Worm (Caenorhabditis elegans): Measurements from ENCODE around the gene dot-1.4.

The dot-1.4 gene

ce11 chrX:11931559-11931958 is at the start of gene dot-1.4:
dot-1.4 (minus strand) TSS chrX:11931659.
- no peak for TF ChIP-seq hmg-4 (GFP tag; optimal IDR thresholded peaks at IDR 0.05)
- no peak for TF ChIP-seq tbx-11 (GFP tag; IDR thresholded peaks at IDR 0.05)
- no peak for TF ChIP-seq sea-1 (GFP tag; conservative IDR thresholded peaks at IDR 0.05)
- TF ChIP-seq ama-1 (optimal IDR thresholded peaks at IDR 0.05), result no peak
- no peak for TF ChIP-seq tra-4 (tag; optimal IDR thresholded peaks at IDR 0.05)
- TF ChIP-seq ets-7 (tag; optimal IDR thresholded peaks at IDR 0.05), result no peak
- TF ChIP-seq B0310.2 (tag; optimal IDR thresholded peaks at IDR 0.05), result no peak
- no peak for TF ChIP-seq aly-1 (tag; optimal IDR thresholded peaks at IDR 0.05)
- no peak for TF ChIP-seq ceh-36 (tag; optimal IDR thresholded peaks at IDR 0.05)
- no peak for TF ChIP-seq pes-1 (GFP tag; IDR thresholded peaks at IDR 0.05)
- TF ChIP-seq tbx-37 (GFP tag; conservative IDR thresholded peaks at IDR 0.05), result no peak
- no peak for TF ChIP-seq hnd-1 (tag; optimal IDR thresholded peaks at IDR 0.05)
- TF ChIP-seq ceh-13 (GFP tag; optimal IDR thresholded peaks at IDR 0.05), result no peak
- TF ChIP-seq flt-1 (GFP tag; IDR thresholded peaks at IDR 0.05), result no peak
- TF ChIP-seq hmbx-1 (tag; optimal IDR thresholded peaks at IDR 0.05), result no peak
- TF ChIP-seq scrt-1 (GFP tag; IDR thresholded peaks at IDR 0.05), result no peak
- TF ChIP-seq F13C5.2 (tag; optimal IDR thresholded peaks at IDR 0.05), result no peak

ce11 chrX:11974629-11975085 is 43.2 kb upstream of the dot-1.4 start, which contains the start of gene set-6:
set-6 (minus strand) TSS chrX:11974679.
- TF ChIP-seq B0310.2 (tag; optimal IDR thresholded peaks at IDR 0.05) (no peak), pes-1 (GFP tag; IDR thresholded peaks at IDR 0.05) (no peak), ceh-36 (tag; optimal IDR thresholded peaks at IDR 0.05) (no peak), scrt-1 (GFP tag; IDR thresholded peaks at IDR 0.05) (no peak), tra-4 (tag; optimal IDR thresholded peaks at IDR 0.05) (no peak), ets-7 (tag; optimal IDR thresholded peaks at IDR 0.05) (no peak), flt-1 (GFP tag; IDR thresholded peaks at IDR 0.05) (no peak), aly-1 (tag; optimal IDR thresholded peaks at IDR 0.05) (no peak), hnd-1 (tag; optimal IDR thresholded peaks at IDR 0.05) (no peak), ceh-13 (GFP tag; optimal IDR thresholded peaks at IDR 0.05) (no peak), hmg-4 (GFP tag; optimal IDR thresholded peaks at IDR 0.05) (no peak), sea-1 (GFP tag; conservative IDR thresholded peaks at IDR 0.05) (no peak), F13C5.2 (tag; optimal IDR thresholded peaks at IDR 0.05) (no peak), hmbx-1 (tag; optimal IDR thresholded peaks at IDR 0.05) (no peak)

- TF ChIP-seq ets-7 (tag; optimal IDR thresholded peaks at IDR 0.05) (no peak), aly-1 (tag; optimal IDR thresholded peaks at IDR 0.05) (no peak), ceh-13 (GFP tag; optimal IDR thresholded peaks at IDR 0.05) (no peak), hmg-4 (GFP tag; optimal IDR thresholded peaks at IDR 0.05) (no peak), ceh-36 (tag; optimal IDR thresholded peaks at IDR 0.05) (no peak), pes-1 (GFP tag; IDR thresholded peaks at IDR 0.05) (no peak), sea-1 (GFP tag; conservative IDR thresholded peaks at IDR 0.05) (no peak)
Measured at ce11 chrX:11971323-11971722, 39.9 kb upstream of the dot-1.4 start.

ce11 chrX:11969554-11969953 is 38.1 kb upstream of the dot-1.4 start:
- TF ChIP-seq tra-4 (tag; optimal IDR thresholded peaks at IDR 0.05) (no peak), aly-1 (tag; optimal IDR thresholded peaks at IDR 0.05) (no peak), B0310.2 (tag; optimal IDR thresholded peaks at IDR 0.05) (no peak), ama-1 (optimal IDR thresholded peaks at IDR 0.05) (no peak), tbx-11 (GFP tag; IDR thresholded peaks at IDR 0.05) (no peak), flt-1 (GFP tag; IDR thresholded peaks at IDR 0.05) (no peak), hnd-1 (tag; optimal IDR thresholded peaks at IDR 0.05) (no peak), ceh-36 (tag; optimal IDR thresholded peaks at IDR 0.05) (no peak), sea-1 (GFP tag; conservative IDR thresholded peaks at IDR 0.05) (no peak), ets-7 (tag; optimal IDR thresholded peaks at IDR 0.05) (no peak), hmg-4 (GFP tag; optimal IDR thresholded peaks at IDR 0.05) (no peak), pes-1 (GFP tag; IDR thresholded peaks at IDR 0.05) (no peak), ceh-13 (GFP tag; optimal IDR thresholded peaks at IDR 0.05) (no peak), F13C5.2 (tag; optimal IDR thresholded peaks at IDR 0.05) (no peak), scrt-1 (GFP tag; IDR thresholded peaks at IDR 0.05) (no peak), hmbx-1 (tag; optimal IDR thresholded peaks at IDR 0.05) (no peak), tbx-37 (GFP tag; conservative IDR thresholded peaks at IDR 0.05) (no peak)

- TF ChIP-seq ama-1 (optimal IDR thresholded peaks at IDR 0.05), result no peak
- no peak for TF ChIP-seq sea-1 (GFP tag; conservative IDR thresholded peaks at IDR 0.05)
- TF ChIP-seq ets-7 (tag; optimal IDR thresholded peaks at IDR 0.05), result no peak
- no peak for TF ChIP-seq pes-1 (GFP tag; IDR thresholded peaks at IDR 0.05)
- no peak for TF ChIP-seq flt-1 (GFP tag; IDR thresholded peaks at IDR 0.05)
- no peak for TF ChIP-seq tbx-11 (GFP tag; IDR thresholded peaks at IDR 0.05)
Measured at ce11 chrX:11969085-11969484, 37.6 kb upstream of the dot-1.4 start.

- TF ChIP-seq aly-1 (tag; optimal IDR thresholded peaks at IDR 0.05) (no peak), hmbx-1 (tag; optimal IDR thresholded peaks at IDR 0.05) (no peak), pes-1 (GFP tag; IDR thresholded peaks at IDR 0.05) (no peak), hmg-4 (GFP tag; optimal IDR thresholded peaks at IDR 0.05) (no peak), scrt-1 (GFP tag; IDR thresholded peaks at IDR 0.05) (no peak), tbx-11 (GFP tag; IDR thresholded peaks at IDR 0.05) (no peak), ceh-36 (tag; optimal IDR thresholded peaks at IDR 0.05) (no peak), tra-4 (tag; optimal IDR thresholded peaks at IDR 0.05) (no peak), tbx-37 (GFP tag; conservative IDR thresholded peaks at IDR 0.05) (no peak), flt-1 (GFP tag; IDR thresholded peaks at IDR 0.05) (no peak), B0310.2 (tag; optimal IDR thresholded peaks at IDR 0.05) (no peak), ceh-13 (GFP tag; optimal IDR thresholded peaks at IDR 0.05) (no peak), ets-7 (tag; optimal IDR thresholded peaks at IDR 0.05) (no peak), sea-1 (GFP tag; conservative IDR thresholded peaks at IDR 0.05) (no peak), ama-1 (optimal IDR thresholded peaks at IDR 0.05) (no peak), hnd-1 (tag; optimal IDR thresholded peaks at IDR 0.05) (no peak), F13C5.2 (tag; optimal IDR thresholded peaks at IDR 0.05) (no peak)
Measured at ce11 chrX:11968024-11968598, 36.7 kb upstream of the dot-1.4 start.

ce11 chrX:11967034-11967433 is 35.6 kb upstream of the dot-1.4 start:
- TF ChIP-seq sea-1 (GFP tag; conservative IDR thresholded peaks at IDR 0.05), result no peak
- no peak for TF ChIP-seq hmbx-1 (tag; optimal IDR thresholded peaks at IDR 0.05)
- TF ChIP-seq ets-7 (tag; optimal IDR thresholded peaks at IDR 0.05), result no peak
- no peak for TF ChIP-seq scrt-1 (GFP tag; IDR thresholded peaks at IDR 0.05)
- TF ChIP-seq B0310.2 (tag; optimal IDR thresholded peaks at IDR 0.05), result no peak
- no peak for TF ChIP-seq hnd-1 (tag; optimal IDR thresholded peaks at IDR 0.05)
- TF ChIP-seq tra-4 (tag; optimal IDR thresholded peaks at IDR 0.05), result no peak
- no peak for TF ChIP-seq hmg-4 (GFP tag; optimal IDR thresholded peaks at IDR 0.05)
- TF ChIP-seq tbx-11 (GFP tag; IDR thresholded peaks at IDR 0.05), result no peak
